Fruit fly (Drosophila melanogaster): ENCODE results near the gene CG31381.

The CG31381 gene

dm6 chr3R:24894419-24895206 lies 17.8 kb downstream of the CG31381 start, which contains the start of the genes CG31121 and CG11069:
Gene CG31121 (minus strand): TSS chr3R:24894605.
Gene CG11069 (plus strand): TSS chr3R:24894742.
- no peak for TF ChIP-seq CTCF (optimal IDR thresholded peaks at IDR 0.05)
- no peak for TF ChIP-seq CG8478 (optimal IDR thresholded peaks at IDR 0.05)

- TF ChIP-seq CG8478 (optimal IDR thresholded peaks at IDR 0.05) (no peak), CTCF (optimal IDR thresholded peaks at IDR 0.05) (no peak)
These were observed 24.0 kb downstream of the CG31381 start, which contains the start of gene CG10845 for dm6 chr3R:24900816-24901215. Gene CG10845 (plus strand): TSS chr3R:24901116.

dm6 chr3R:24905959-24906634 lies 29.3 kb downstream of the CG31381 start, which contains the start of gene CG13643:
Gene CG13643 (minus strand): TSS chr3R:24906004.
- no peak for TF ChIP-seq CG8478 (optimal IDR thresholded peaks at IDR 0.05)
- TF ChIP-seq CTCF (optimal IDR thresholded peaks at IDR 0.05): no peak

dm6 chr3R:24906648-24907047 lies 29.8 kb downstream of the CG31381 start:
- no peak for TF ChIP-seq CTCF (optimal IDR thresholded peaks at IDR 0.05)
- no peak for TF ChIP-seq CG8478 (optimal IDR thresholded peaks at IDR 0.05)

- TF ChIP-seq CG8478 (optimal IDR thresholded peaks at IDR 0.05) (no peak), CTCF (optimal IDR thresholded peaks at IDR 0.05) (no peak)
These were observed 31.2 kb downstream of the CG31381 start for dm6 chr3R:24908034-24908433.

- TF ChIP-seq CTCF (optimal IDR thresholded peaks at IDR 0.05): no peak
- TF ChIP-seq CG8478 (optimal IDR thresholded peaks at IDR 0.05): no peak
These were observed 33.3 kb downstream of the CG31381 start for dm6 chr3R:24910097-24910496.

dm6 chr3R:24914864-24915263 lies 38.0 kb downstream of the CG31381 start:
- no peak for TF ChIP-seq CG8478 (optimal IDR thresholded peaks at IDR 0.05)
- no peak for TF ChIP-seq CTCF (optimal IDR thresholded peaks at IDR 0.05)

- TF ChIP-seq CG8478 (optimal IDR thresholded peaks at IDR 0.05) (no peak), CTCF (optimal IDR thresholded peaks at IDR 0.05) (no peak)
These were observed 41.2 kb downstream of the CG31381 start, which contains the start of the genes PIG-S, sud1 and CG11168 for dm6 chr3R:24917814-24918636. Gene PIG-S (minus strand): TSS chr3R:24917864. Gene sud1 (minus strand): TSS chr3R:24917864. Gene CG11168 (plus strand): TSS chr3R:24918106.

- TF ChIP-seq CG8478 (optimal IDR thresholded peaks at IDR 0.05): no peak
- TF ChIP-seq CTCF (optimal IDR thresholded peaks at IDR 0.05): no peak
These were observed 45.4 kb downstream of the CG31381 start, which contains the start of gene Mink for dm6 chr3R:24922270-24922669. Gene Mink (plus strand): TSS chr3R:24922473.

dm6 chr3R:24924916-24925315 lies 48.1 kb downstream of the CG31381 start, which contains the start of gene Trf4-2:
Gene Trf4-2 (plus strand): TSS chr3R:24925216.
- TF ChIP-seq CTCF (optimal IDR thresholded peaks at IDR 0.05) (no peak), CG8478 (optimal IDR thresholded peaks at IDR 0.05) (no peak)

dm6 chr3R:24926752-24927320 lies 50.0 kb downstream of the CG31381 start:
- TF ChIP-seq CG8478 (optimal IDR thresholded peaks at IDR 0.05) (no peak), CTCF (optimal IDR thresholded peaks at IDR 0.05) (no peak)

Data from S2 (cell line).